Fruit fly (Drosophila melanogaster) whole organism, pupa: Measurements from ENCODE around the gene hook.

ENCODE experiments used
- CG10348 ChIP-seq: fragments of 200-800 bp; sonication (Bioruptor generic); IDR thresholded peaks from 2 replicates; pipeline ENCODE4 v1.3.6; 2022; ENCODE audit warnings: missing biosample characterization, missing genetic modification characterization
- CG12605 ChIP-seq: fragments of 200-800 bp; sonication (Bioruptor generic); IDR thresholded peaks from 2 replicates; pipeline ENCODE4 v1.3.6; 2022; ENCODE audit warnings: missing biosample characterization, missing genetic modification characterization
- CG13204 ChIP-seq: fragments of 200-800 bp; sonication (Bioruptor generic); optimal IDR thresholded peaks from 2 replicates; lab custom pipeline; 2018; ENCODE audit warnings: missing biosample characterization, mild to moderate bottlenecking, missing genetic modification characterization, moderate library complexity
- CG14655 ChIP-seq: fragments of 200-800 bp; sonication (Bioruptor generic); optimal IDR thresholded peaks from 3 replicates; lab custom pipeline; 2017; ENCODE audit warnings: mild to moderate bottlenecking, missing biosample characterization, missing genetic modification reagents, missing genetic modification characterization
- CG15710 ChIP-seq: fragments of 200-800 bp; sonication (Bioruptor generic); optimal IDR thresholded peaks from 2 replicates; lab custom pipeline; 2018; ENCODE audit warnings: missing biosample characterization, mild to moderate bottlenecking, missing genetic modification characterization, moderate library complexity
- CG17806 ChIP-seq: fragments of 200-800 bp; sonication (Bioruptor generic); optimal IDR thresholded peaks from 2 replicates; lab custom pipeline; 2018; ENCODE audit warnings: missing biosample characterization, mild to moderate bottlenecking, missing genetic modification characterization, moderate library complexity
- CG32121 ChIP-seq: fragments of 200-800 bp; sonication (Bioruptor generic); IDR thresholded peaks from 2 replicates; pipeline ENCODE4 v1.3.6; 2022; ENCODE audit warnings: missing biosample characterization, missing genetic modification characterization
- CG34367 ChIP-seq: fragments of 200-800 bp; sonication (Bioruptor generic); optimal IDR thresholded peaks from 2 replicates; lab custom pipeline; 2018; ENCODE audit warnings: missing biosample characterization, mild to moderate bottlenecking, missing genetic modification characterization
- CG4496 ChIP-seq: fragments of 200-800 bp; sonication (Bioruptor generic); IDR thresholded peaks from 3 replicates; pipeline ENCODE4 v1.3.6; 2022; ENCODE audit warnings: missing biosample characterization, missing genetic modification characterization
- CG8159 ChIP-seq: fragments of 200-800 bp; sonication (Bioruptor generic); optimal IDR thresholded peaks from 3 replicates; lab custom pipeline; 2018; ENCODE audit warnings: missing biosample characterization, mild to moderate bottlenecking, missing genetic modification characterization, moderate library complexity
- CG8301 ChIP-seq: fragments of 200-800 bp; sonication (Bioruptor generic); optimal IDR thresholded peaks from 2 replicates; lab custom pipeline; 2018; ENCODE audit warnings: missing biosample characterization, mild to moderate bottlenecking, missing genetic modification characterization
- CG9948 ChIP-seq: fragments of 200-800 bp; sonication (Bioruptor generic); optimal IDR thresholded peaks from 2 replicates; lab custom pipeline; 2018; ENCODE audit warnings: missing biosample characterization, mild to moderate bottlenecking, missing genetic modification characterization, moderate library complexity
- D1 ChIP-seq: fragments of 200-800 bp; sonication (Bioruptor generic); optimal IDR thresholded peaks from 2 replicates; lab custom pipeline; 2018; ENCODE audit warnings: missing biosample characterization, mild to moderate bottlenecking, missing genetic modification characterization, moderate library complexity
- EcR ChIP-seq: fragments of 200-800 bp; sonication (Bioruptor generic); optimal IDR thresholded peaks from 3 replicates; lab custom pipeline; 2019; ENCODE audit warnings: missing biosample characterization, missing genetic modification characterization, mild to moderate bottlenecking, moderate library complexity, missing genetic modification reagents
- Ets98B ChIP-seq: fragments of 200-800 bp; sonication (Bioruptor generic); IDR thresholded peaks from 2 replicates; pipeline ENCODE4 v1.3.6; 2022; ENCODE audit warnings: missing biosample characterization, missing genetic modification characterization
- Pif1A ChIP-seq: fragments of 200-800 bp; sonication (Bioruptor generic); optimal IDR thresholded peaks from 3 replicates; lab custom pipeline; 2016; ENCODE audit warnings: missing biosample characterization, missing genetic modification characterization
- Pif1B ChIP-seq: fragments of 200-800 bp; sonication (Bioruptor generic); optimal IDR thresholded peaks from 3 replicates; lab custom pipeline; 2016; ENCODE audit warnings: missing biosample characterization, missing genetic modification characterization
- Snoo ChIP-seq: fragments of 200-800 bp; sonication (Bioruptor generic); optimal IDR thresholded peaks from 3 replicates; lab custom pipeline; 2017; ENCODE audit warnings: missing biosample characterization, mild to moderate bottlenecking, missing genetic modification characterization, inconsistent platforms
- fd96Ca ChIP-seq: fragments of 200-800 bp; sonication (Bioruptor generic); IDR thresholded peaks from 3 replicates; pipeline ENCODE4 v1.3.6; 2022; ENCODE audit warnings: missing biosample characterization, missing genetic modification characterization
- gl ChIP-seq: fragments of 200-800 bp; sonication (Bioruptor generic); optimal IDR thresholded peaks from 2 replicates; lab custom pipeline; 2018; ENCODE audit warnings: missing biosample characterization, mild to moderate bottlenecking, missing genetic modification characterization
- rn ChIP-seq: fragments of 200-800 bp; sonication (Bioruptor generic); IDR thresholded peaks from 2 replicates; pipeline ENCODE4 v1.3.6; 2022; ENCODE audit warnings: missing biosample characterization, missing genetic modification characterization

Gene hook

dm6 chr2L:18981947-18982579 lies 51.2 kb downstream of the hook start:
- TF ChIP-seq EcR (GFP tag; lab: Kevin White, UChicago) (peak; percentile 33), CG8159 (tag; lab: Kevin White, UChicago) (peak; percentile 77), CG32121 (GFP tag; lab: Robert Waterston, UW) (peak; percentile 89), rn (peak; percentile 58; the same call in 1 of the 2 replicates), CG34367 (tag; lab: Kevin White, UChicago) (peak; percentile 65), Snoo (no peak), CG4496 (GFP tag; lab: Robert Waterston, UW) (peak; percentile 87), CG12605 (GFP tag; lab: Robert Waterston, UW) (peak; percentile 64; the same call in 1 of the 2 replicates), Pif1B (peak; percentile 70), Ets98B (GFP tag; lab: Robert Waterston, UW) (peak; percentile 84), fd96Ca (GFP tag; lab: Robert Waterston, UW) (peak; percentile 74), CG13204 (GFP tag; lab: Kevin White, UChicago) (peak; percentile 27), gl (tag; lab: Kevin White, UChicago) (no peak), CG14655 (GFP tag; lab: Kevin White, UChicago) (peak; percentile 80), D1 (tag; lab: Kevin White, UChicago) (no peak), CG17806 (peak; percentile 77), CG10348 (0 out of 2 replicates have a peak, but pooled peaks have one; percentile 20), CG15710 (tag; lab: Kevin White, UChicago) (peak; percentile 74), Pif1A (peak; percentile 75), CG9948 (tag; lab: Kevin White, UChicago) (peak; percentile 77), CG8301 (tag; lab: Kevin White, UChicago) (peak; percentile 79)

- TF ChIP-seq fd96Ca (GFP tag; lab: Robert Waterston, UW) (no peak), Snoo (no peak), D1 (tag; lab: Kevin White, UChicago) (no peak), CG32121 (GFP tag; lab: Robert Waterston, UW) (no peak), rn (no peak), CG12605 (GFP tag; lab: Robert Waterston, UW) (no peak), CG4496 (GFP tag; lab: Robert Waterston, UW) (no peak)
These were observed 51.8 kb downstream of the hook start for dm6 chr2L:18981484-18981883.

- TF ChIP-seq CG15710 (tag; lab: Kevin White, UChicago) (no peak), CG14655 (GFP tag; lab: Kevin White, UChicago) (peak; percentile 26), CG32121 (GFP tag; lab: Robert Waterston, UW) (no peak), CG4496 (GFP tag; lab: Robert Waterston, UW) (peak; percentile 71), Ets98B (GFP tag; lab: Robert Waterston, UW) (peak; percentile 47; the same call in 1 of the 2 replicates), gl (tag; lab: Kevin White, UChicago) (no peak), CG8301 (tag; lab: Kevin White, UChicago) (peak; percentile 29), CG9948 (tag; lab: Kevin White, UChicago) (no peak), CG8159 (tag; lab: Kevin White, UChicago) (no peak)
These were observed 52.3 kb downstream of the hook start for dm6 chr2L:18980982-18981381.
